Worm (Caenorhabditis elegans) whole organism, L1 larva: ENCODE results near the gene npr-19.

Experiments
- C04F5.9 ChIP-seq: sonication (generic microtip); optimal IDR thresholded peaks from 2 replicates; lab custom pipeline; 2016; ENCODE audit warnings: missing genetic modification characterization, missing compliant biosample characterization
- C16A3.4 ChIP-seq: fragments of 150-350 bp; optimal IDR thresholded peaks from 2 replicates; lab custom pipeline; 2014; ENCODE audit warnings: missing biosample characterization, missing genetic modification characterization
- aha-1 ChIP-seq: fragments of 150-350 bp; optimal IDR thresholded peaks from 2 replicates; lab custom pipeline; 2014; ENCODE audit warnings: missing biosample characterization, missing genetic modification characterization
- alr-1 ChIP-seq: fragments of 200-800 bp; sonication (Bioruptor generic); optimal IDR thresholded peaks from 2 replicates; lab custom pipeline; 2018; ENCODE audit warnings: borderline replicate concordance, mild to moderate bottlenecking, missing genetic modification characterization, missing compliant biosample characterization
- aly-2 ChIP-seq: fragments of 150-350 bp; optimal IDR thresholded peaks from 2 replicates; lab custom pipeline; 2014; ENCODE audit warnings: missing biosample characterization, missing genetic modification characterization
- blmp-1 ChIP-seq: fragments of 150-350 bp; optimal IDR thresholded peaks from 2 replicates; lab custom pipeline; 2014; ENCODE audit warnings: missing biosample characterization, missing genetic modification characterization
- ceh-8 ChIP-seq: fragments of 200-800 bp; sonication (Bioruptor generic); optimal IDR thresholded peaks from 2 replicates; lab custom pipeline; 2018; ENCODE audit warnings: mild to moderate bottlenecking, missing genetic modification characterization, moderate library complexity, missing compliant biosample characterization
- ceh-82 ChIP-seq, 3 experiments: fragments of 150-350 bp in 1 of 3; sonication (generic microtip) in 2 of 3; optimal IDR thresholded peaks; 2 replicates each; lab custom pipeline; 2014 to 2017; ENCODE audit warnings: missing biosample characterization in 3 of 3, missing genetic modification characterization in 3 of 3
- ceh-90 ChIP-seq: sonication (generic microtip); optimal IDR thresholded peaks from 2 replicates; lab custom pipeline; 2016; ENCODE audit warnings: missing genetic modification characterization, missing compliant biosample characterization
- dpl-1 ChIP-seq, 3 experiments: fragments of 150-350 bp in 2 of 3; sonication (generic microtip) in 1 of 3; optimal IDR thresholded peaks; 2 replicates each; lab custom pipeline; 2014 to 2017; ENCODE audit warnings: missing biosample characterization in 3 of 3, missing genetic modification characterization in 3 of 3, missing genetic modification reagents in 3 of 3
- dsc-1 ChIP-seq: sonication (generic microtip); optimal IDR thresholded peaks from 2 replicates; lab custom pipeline; 2016; ENCODE audit warnings: mild to moderate bottlenecking, missing genetic modification characterization, missing compliant biosample characterization
- efl-1 ChIP-seq, 4 experiments: fragments of 150-350 bp; optimal IDR thresholded peaks in 3 of 4; peaks in 1 of 4; 1 replicate in 1 of 4; 2 replicates in 3 of 4; lab custom pipeline; 2014; ENCODE audit warnings: missing biosample characterization in 2 of 4, missing genetic modification characterization in 2 of 4, missing genetic modification reagents in 2 of 4
- egl-27 ChIP-seq, 2 experiments: fragments of 150-350 bp in 1 of 2; sonication (generic microtip); optimal IDR thresholded peaks; 3 replicates each; lab custom pipeline; 2017 to 2018; ENCODE audit warnings: missing biosample characterization in 2 of 2, missing genetic modification characterization in 2 of 2, missing genetic modification reagents in 2 of 2
- elt-2 ChIP-seq: sonication (generic microtip); optimal IDR thresholded peaks from 2 replicates; lab custom pipeline; 2016; ENCODE audit warnings: missing genetic modification characterization, mild to moderate bottlenecking, inconsistent platforms, missing compliant biosample characterization, missing genetic modification reagents
- elt-3 ChIP-seq, 6 experiments: fragments of 150-350 bp in 1 of 6; sonication (generic microtip); optimal IDR thresholded peaks; 2 replicates each; lab custom pipeline; 2017 to 2018; ENCODE audit warnings: missing biosample characterization in 6 of 6, missing genetic modification characterization in 6 of 6, inconsistent platforms in 1 of 6
- ets-5 ChIP-seq: fragments of 200-800 bp; sonication (Bioruptor generic); IDR thresholded peaks from 2 replicates; pipeline ENCODE4 v1.3.6; 2022; ENCODE audit warnings: missing genetic modification characterization, missing compliant biosample characterization
- fkh-10 ChIP-seq: sonication (generic microtip); optimal IDR thresholded peaks from 2 replicates; lab custom pipeline; 2017; ENCODE audit warnings: missing biosample characterization, missing genetic modification reagents, missing genetic modification characterization
- fkh-4 ChIP-seq: sonication (generic microtip); optimal IDR thresholded peaks from 2 replicates; lab custom pipeline; 2016; ENCODE audit warnings: missing compliant biosample characterization, missing genetic modification characterization, borderline replicate concordance
- hlh-4 ChIP-seq: sonication (generic microtip); optimal IDR thresholded peaks from 2 replicates; lab custom pipeline; 2016; ENCODE audit warnings: mild to moderate bottlenecking, missing genetic modification characterization, missing compliant biosample characterization
- hpl-2 ChIP-seq: fragments of 150-350 bp; optimal IDR thresholded peaks from 2 replicates; lab custom pipeline; 2014; ENCODE audit warnings: missing biosample characterization, missing genetic modification reagents, missing genetic modification characterization
- isw-1 ChIP-seq: fragments of 200-800 bp; sonication (Bioruptor generic); IDR thresholded peaks from 2 replicates; pipeline ENCODE4 v1.3.6; 2022; ENCODE audit warnings: missing genetic modification characterization, missing compliant biosample characterization
- lin-15B ChIP-seq: fragments of 150-350 bp; sonication (generic microtip); optimal IDR thresholded peaks from 3 replicates; lab custom pipeline; 2014; ENCODE audit warnings: missing biosample characterization, missing genetic modification characterization
- lin-35 ChIP-seq, 2 experiments: fragments of 150-350 bp; optimal IDR thresholded peaks; 2 replicates each; lab custom pipeline; 2014; ENCODE audit warnings: missing biosample characterization in 2 of 2, missing genetic modification characterization in 2 of 2, missing genetic modification reagents in 2 of 2
- lin-39 ChIP-seq: fragments of 150-350 bp; optimal IDR thresholded peaks from 2 replicates; lab custom pipeline; 2014; ENCODE audit warnings: missing biosample characterization, missing genetic modification reagents, missing genetic modification characterization
- lir-3 ChIP-seq: sonication (generic microtip); optimal IDR thresholded peaks from 2 replicates; lab custom pipeline; 2016; ENCODE audit warnings: mild to moderate bottlenecking, missing genetic modification characterization, moderate library complexity, missing compliant biosample characterization; ENCODE audit not compliant: poor library complexity
- mdl-1 ChIP-seq, 2 experiments: fragments of 150-350 bp; optimal IDR thresholded peaks; 2 replicates each; lab custom pipeline; 2014 to 2017; ENCODE audit warnings: missing biosample characterization in 2 of 2, missing genetic modification characterization in 2 of 2, inconsistent platforms in 1 of 2
- mef-2 ChIP-seq: fragments of 150-350 bp; optimal IDR thresholded peaks from 2 replicates; lab custom pipeline; 2014; ENCODE audit warnings: missing biosample characterization, missing genetic modification characterization
- mep-1 ChIP-seq: fragments of 150-350 bp; optimal IDR thresholded peaks from 2 replicates; lab custom pipeline; 2014; ENCODE audit warnings: missing biosample characterization, missing genetic modification characterization
- nhr-19 ChIP-seq: fragments of 200-800 bp; sonication (Bioruptor generic); conservative IDR thresholded peaks from 2 replicates; pipeline ENCODE4 v1.3.6; 2022; ENCODE audit warnings: missing genetic modification characterization, missing compliant biosample characterization
- nhr-20 ChIP-seq: sonication (generic microtip); optimal IDR thresholded peaks from 2 replicates; lab custom pipeline; 2016; ENCODE audit warnings: mild to moderate bottlenecking, missing genetic modification characterization, missing compliant biosample characterization
- nhr-28 ChIP-seq: fragments of 150-350 bp; optimal IDR thresholded peaks from 2 replicates; lab custom pipeline; 2014; ENCODE audit warnings: missing biosample characterization, missing genetic modification characterization
- nhr-47 ChIP-seq: sonication (generic microtip); optimal IDR thresholded peaks from 2 replicates; lab custom pipeline; 2016; ENCODE audit warnings: mild to moderate bottlenecking, missing genetic modification characterization, moderate library complexity, missing compliant biosample characterization
- nhr-76 ChIP-seq: sonication (generic microtip); optimal IDR thresholded peaks from 2 replicates; lab custom pipeline; 2017; ENCODE audit warnings: missing biosample characterization, missing genetic modification characterization
- nhr-77 ChIP-seq: fragments of 150-350 bp; optimal IDR thresholded peaks from 2 replicates; lab custom pipeline; 2014; ENCODE audit warnings: missing biosample characterization, missing genetic modification characterization
- nhr-85 ChIP-seq: sonication (generic microtip); peaks from one replicate; lab custom pipeline; 2016; ENCODE audit warnings: missing genetic modification characterization, inconsistent platforms, missing compliant biosample characterization
- pax-3 ChIP-seq: fragments of 200-800 bp; sonication (Bioruptor generic); optimal IDR thresholded peaks from 2 replicates; lab custom pipeline; 2018; ENCODE audit warnings: mild to moderate bottlenecking, missing genetic modification characterization, moderate library complexity, missing compliant biosample characterization
- pqm-1 ChIP-seq: sonication (generic microtip); optimal IDR thresholded peaks from 3 replicates; lab custom pipeline; 2017; ENCODE audit warnings: missing biosample characterization, missing genetic modification characterization
- rnt-1 ChIP-seq: sonication (generic microtip); optimal IDR thresholded peaks from 2 replicates; lab custom pipeline; 2016; ENCODE audit warnings: mild to moderate bottlenecking, missing genetic modification characterization, moderate library complexity, missing compliant biosample characterization
- snpc-4 ChIP-seq: fragments of 150-350 bp; optimal IDR thresholded peaks from 2 replicates; lab custom pipeline; 2014; ENCODE audit warnings: missing biosample characterization, missing genetic modification characterization
- snu-23 ChIP-seq: sonication (generic microtip); optimal IDR thresholded peaks from 2 replicates; lab custom pipeline; 2016; ENCODE audit warnings: missing genetic modification characterization, missing compliant biosample characterization
- sox-4 ChIP-seq: sonication (generic microtip); optimal IDR thresholded peaks from 2 replicates; lab custom pipeline; 2016; ENCODE audit warnings: missing genetic modification characterization, missing compliant biosample characterization
- swsn-7 ChIP-seq: sonication (generic microtip); optimal IDR thresholded peaks from 2 replicates; lab custom pipeline; 2016; ENCODE audit warnings: missing genetic modification characterization, missing compliant biosample characterization
- tlp-1 ChIP-seq: fragments of 150-350 bp; optimal IDR thresholded peaks from 2 replicates; lab custom pipeline; 2014; ENCODE audit warnings: missing biosample characterization, missing genetic modification characterization
- unc-30 ChIP-seq: sonication (generic microtip); optimal IDR thresholded peaks from 2 replicates; lab custom pipeline; 2017; ENCODE audit warnings: missing biosample characterization, missing genetic modification characterization
- unc-86 ChIP-seq: sonication (generic microtip); optimal IDR thresholded peaks from 2 replicates; lab custom pipeline; 2016; ENCODE audit warnings: missing genetic modification characterization, missing compliant biosample characterization
- unc-98 ChIP-seq: fragments of 200-800 bp; sonication (Bioruptor generic); IDR thresholded peaks from 2 replicates; pipeline ENCODE4 v1.3.6; 2022; ENCODE audit warnings: missing genetic modification characterization, missing compliant biosample characterization
- zag-1 ChIP-seq: fragments of 150-350 bp; optimal IDR thresholded peaks from 2 replicates; lab custom pipeline; 2014; ENCODE audit warnings: missing biosample characterization, missing genetic modification characterization
- zip-4 ChIP-seq: fragments of 200-800 bp; sonication (Bioruptor generic); optimal IDR thresholded peaks from 2 replicates; lab custom pipeline; 2018; ENCODE audit warnings: mild to moderate bottlenecking, missing genetic modification characterization, moderate library complexity, missing compliant biosample characterization
- ztf-11 ChIP-seq, 2 experiments: sonication (generic microtip); optimal IDR thresholded peaks; 2 replicates each; lab custom pipeline; 2016 to 2017; ENCODE audit warnings: missing genetic modification characterization in 2 of 2, missing biosample characterization in 1 of 2, missing compliant biosample characterization in 1 of 2
- ztf-4 ChIP-seq: fragments of 150-350 bp; optimal IDR thresholded peaks from 2 replicates; lab custom pipeline; 2014; ENCODE audit warnings: missing biosample characterization, missing genetic modification characterization

Gene npr-19

ce11 chrX:729062-729461 is 6.4 kb downstream of the npr-19 start:
- no peak for TF ChIP-seq fkh-10 (GFP tag; lab: Kevin White, UChicago)
- peak in 1 of 6 experiments; percentile 40 for TF ChIP-seq elt-3 (tag; optimal IDR thresholded peaks at IDR 0.05; lab: Kevin White, UChicago)
- TF ChIP-seq swsn-7 (tag; lab: Kevin White, UChicago), result no peak
- no peak for TF ChIP-seq hlh-4 (tag; lab: Kevin White, UChicago)

ce11 chrX:727737-728136 is 7.7 kb downstream of the npr-19 start:
- peak; percentile 76 for TF ChIP-seq mep-1 (tag; lab: Kevin White, UChicago)
- TF ChIP-seq snpc-4 (tag; lab: Kevin White, UChicago), result peak; percentile 29
- peak; percentile 22 for TF ChIP-seq C16A3.4
- TF ChIP-seq lin-39 (tag; lab: Kevin White, UChicago), result no peak
- no peak for TF ChIP-seq zag-1 (tag; lab: Kevin White, UChicago)
- peak; percentile 93 for TF ChIP-seq nhr-85 (tag; lab: Kevin White, UChicago)
- no peak for TF ChIP-seq nhr-76 (tag; lab: Kevin White, UChicago)
- TF ChIP-seq mdl-1 (tag; optimal IDR thresholded peaks at IDR 0.05; lab: Kevin White, UChicago), result peak in 1 of 2 experiments; percentile 48
- TF ChIP-seq ets-5 (GFP tag; lab: Robert Waterston, UW), result no peak
- TF ChIP-seq sox-4 (tag; lab: Kevin White, UChicago), result no peak
- peak; percentile 8 for TF ChIP-seq ztf-4
- TF ChIP-seq fkh-10 (GFP tag; lab: Kevin White, UChicago), result no peak
- no peak for TF ChIP-seq alr-1 (tag; lab: Kevin White, UChicago)
- TF ChIP-seq C04F5.9 (tag; lab: Kevin White, UChicago), result peak; percentile 41
- TF ChIP-seq pqm-1 (tag; lab: Kevin White, UChicago), result no peak
- peak; percentile 8 for TF ChIP-seq zip-4 (GFP tag; lab: Kevin White, UChicago)
- TF ChIP-seq rnt-1 (tag; lab: Kevin White, UChicago), result peak; percentile 75
- peak; percentile 39 for TF ChIP-seq unc-86
- TF ChIP-seq ceh-8 (GFP tag; lab: Kevin White, UChicago), result peak; percentile 13
- no peak for TF ChIP-seq tlp-1 (tag; lab: Kevin White, UChicago)
- peak in 2 of 3 experiments; percentile 8 to 58 for TF ChIP-seq ceh-82 (tag; optimal IDR thresholded peaks at IDR 0.05; lab: Kevin White, UChicago)
- peak; percentile 58 to 74 for TF ChIP-seq lin-35 (GFP tag; optimal IDR thresholded peaks at IDR 0.05; lab: Kevin White, UChicago)
- TF ChIP-seq unc-30 (tag; lab: Kevin White, UChicago), result no peak
- TF ChIP-seq blmp-1 (tag; lab: Kevin White, UChicago), result peak; percentile 42
- peak; percentile 70 for TF ChIP-seq nhr-20 (tag; lab: Kevin White, UChicago)
- TF ChIP-seq hpl-2 (GFP tag; lab: Kevin White, UChicago), result no peak
- TF ChIP-seq dsc-1 (tag; lab: Kevin White, UChicago), result peak; percentile 81
- peak; percentile 13; the same call in 1 of the 2 replicates for TF ChIP-seq isw-1 (GFP tag; lab: Robert Waterston, UW)
- no peak for TF ChIP-seq egl-27 (tag; optimal IDR thresholded peaks at IDR 0.05; lab: Kevin White, UChicago)
- no peak for TF ChIP-seq ztf-11 (tag; optimal IDR thresholded peaks at IDR 0.05; lab: Kevin White, UChicago)
- TF ChIP-seq elt-3 (tag; optimal IDR thresholded peaks at IDR 0.05; lab: Kevin White, UChicago), result peak in 1 of 6 experiments; percentile 9
- peak; percentile 73 for TF ChIP-seq nhr-47 (tag; lab: Kevin White, UChicago)
- TF ChIP-seq lir-3 (tag; lab: Kevin White, UChicago), result no peak
- TF ChIP-seq ceh-90, result no peak
- TF ChIP-seq pax-3, result no peak
- TF ChIP-seq nhr-19 (GFP tag; lab: Robert Waterston, UW), result peak; percentile 61
- TF ChIP-seq nhr-28 (tag; lab: Kevin White, UChicago), result no peak
- TF ChIP-seq nhr-77 (tag; lab: Kevin White, UChicago), result no peak
- peak; percentile 41 to 50 for TF ChIP-seq efl-1 (optimal IDR thresholded peaks at IDR 0.05; lab: Kevin White, UChicago)
- TF ChIP-seq efl-1 (GFP tag; optimal IDR thresholded peaks at IDR 0.05 in 1 of 2; lab: Kevin White, UChicago), result peak in 1 of 2 experiments; percentile 89
- peak; percentile 71 for TF ChIP-seq swsn-7 (tag; lab: Kevin White, UChicago)
- no peak for TF ChIP-seq mef-2
- no peak for TF ChIP-seq aha-1
- peak; percentile 29 to 41 (median 33) for TF ChIP-seq dpl-1 (GFP tag; optimal IDR thresholded peaks at IDR 0.05; lab: Kevin White, UChicago)
- TF ChIP-seq lin-15B, result no peak
- no peak for TF ChIP-seq fkh-4 (tag; lab: Kevin White, UChicago)
- TF ChIP-seq aly-2 (tag; lab: Kevin White, UChicago), result no peak
- peak; percentile 82 for TF ChIP-seq snu-23 (GFP tag; lab: Kevin White, UChicago)
- peak; percentile 11 for TF ChIP-seq elt-2 (tag; lab: Kevin White, UChicago)
- TF ChIP-seq unc-98 (GFP tag; lab: Robert Waterston, UW), result no peak
